Fruit fly (Drosophila melanogaster) Kc167 (cell line): ENCODE measurements around the gene Ir87a.

Source experiments
- Myc ChIP-seq: fragments of >200 bp; optimal IDR thresholded peaks from 2 replicates; lab custom pipeline; 2017; ENCODE audit warnings: missing external identifiers
- Sin3A ChIP-seq: fragments of >200 bp; optimal IDR thresholded peaks from 2 replicates; lab custom pipeline; 2018; ENCODE audit warnings: missing external identifiers
- h ChIP-seq: fragments of >200 bp; optimal IDR thresholded peaks from 3 replicates; lab custom pipeline; 2018; ENCODE audit warnings: missing external identifiers
- insv ChIP-seq: fragments of >200 bp; optimal IDR thresholded peaks from 3 replicates; lab custom pipeline; 2018; ENCODE audit warnings: missing external identifiers
- psq ChIP-seq: fragments of >200 bp; optimal IDR thresholded peaks from 2 replicates; lab custom pipeline; 2017; ENCODE audit warnings: missing external identifiers
- ttk ChIP-seq: sonication (Bioruptor generic); optimal IDR thresholded peaks from 2 replicates; lab custom pipeline; 2017; ENCODE audit warnings: missing external identifiers

Ir87a gene

DNA sequence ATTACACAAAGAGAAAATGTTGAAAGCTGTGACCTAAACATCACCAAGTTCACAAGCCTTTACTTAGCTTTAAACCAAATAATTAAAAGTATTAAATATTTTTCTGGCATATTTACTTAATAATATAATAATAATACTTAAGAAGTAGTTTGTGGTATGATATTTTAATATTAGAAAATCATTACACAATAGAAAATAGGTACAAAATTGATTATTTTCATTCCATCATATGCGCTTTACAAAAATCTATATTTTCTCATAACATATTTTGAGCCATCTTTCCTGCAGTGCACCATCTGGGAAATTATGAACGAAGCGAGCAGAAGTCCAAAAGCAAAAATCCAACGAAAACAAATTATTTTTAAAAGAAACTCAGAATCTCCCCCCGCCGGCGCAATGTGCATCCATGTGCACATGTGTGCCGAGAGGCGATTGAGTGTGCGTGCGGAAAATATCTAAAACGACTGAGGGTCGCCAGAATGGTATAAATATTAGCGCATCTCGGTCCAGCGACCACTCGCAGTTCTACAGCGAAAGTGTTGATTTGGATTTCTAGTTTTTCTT, 5.5 kb downstream of the Ir87a start, which contains the start of gene Act87E:
TSS of gene Act87E (plus strand) at position 514 of the 564 bp plus-strand sequence.
- TF ChIP-seq h (lab: Kevin White, UChicago), result no peak
- no peak for TF ChIP-seq ttk (lab: Kevin White, UChicago)

DNA sequence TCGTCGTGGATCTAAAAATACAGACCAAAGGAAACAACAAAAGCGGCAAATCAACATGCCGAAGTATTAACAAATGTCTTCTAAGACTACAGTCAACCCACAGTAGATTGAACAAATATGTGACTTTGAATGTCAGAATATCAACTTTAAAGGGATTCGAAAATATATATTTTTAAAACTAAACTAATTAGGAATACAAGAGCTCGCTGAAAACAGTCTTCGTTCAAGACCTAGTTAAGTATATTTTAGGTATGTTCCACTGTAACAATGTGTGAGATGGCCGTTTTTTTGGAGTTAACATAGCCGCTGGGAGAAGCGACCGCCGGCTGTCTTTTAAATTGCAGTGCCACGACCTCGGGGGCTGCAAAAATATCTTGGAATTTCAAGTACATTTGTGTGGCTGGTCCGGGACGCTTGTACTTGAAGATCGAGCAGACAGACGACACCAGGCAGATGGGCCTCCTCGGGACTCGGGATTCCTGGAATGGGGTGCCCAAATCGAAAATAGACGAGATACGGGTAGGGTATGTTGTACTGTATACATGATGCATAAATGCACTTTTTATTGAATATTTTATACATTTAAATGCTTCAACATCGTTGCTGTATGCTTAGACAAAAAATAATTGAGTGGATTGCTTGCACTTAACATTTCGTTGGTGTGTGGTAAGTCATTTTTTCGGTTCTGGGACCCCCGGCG, 8.4 kb downstream of the Ir87a start:
- TF ChIP-seq insv (lab: Kevin White, UChicago) (no peak), ttk (lab: Kevin White, UChicago) (no peak), Sin3A (lab: Kevin White, UChicago) (no peak), psq (lab: Kevin White, UChicago) (no peak), Myc (lab: Kevin White, UChicago) (no peak), h (lab: Kevin White, UChicago) (no peak)

dm6 chr3R:13433623-13434022, 13.5 kb downstream of the Ir87a start:
- no peak for TF ChIP-seq ttk (lab: Kevin White, UChicago)
- TF ChIP-seq Myc (lab: Kevin White, UChicago), result no peak
- TF ChIP-seq psq (lab: Kevin White, UChicago), result no peak
- no peak for TF ChIP-seq h (lab: Kevin White, UChicago)
- TF ChIP-seq insv (lab: Kevin White, UChicago), result no peak
- no peak for TF ChIP-seq Sin3A (lab: Kevin White, UChicago)

DNA sequence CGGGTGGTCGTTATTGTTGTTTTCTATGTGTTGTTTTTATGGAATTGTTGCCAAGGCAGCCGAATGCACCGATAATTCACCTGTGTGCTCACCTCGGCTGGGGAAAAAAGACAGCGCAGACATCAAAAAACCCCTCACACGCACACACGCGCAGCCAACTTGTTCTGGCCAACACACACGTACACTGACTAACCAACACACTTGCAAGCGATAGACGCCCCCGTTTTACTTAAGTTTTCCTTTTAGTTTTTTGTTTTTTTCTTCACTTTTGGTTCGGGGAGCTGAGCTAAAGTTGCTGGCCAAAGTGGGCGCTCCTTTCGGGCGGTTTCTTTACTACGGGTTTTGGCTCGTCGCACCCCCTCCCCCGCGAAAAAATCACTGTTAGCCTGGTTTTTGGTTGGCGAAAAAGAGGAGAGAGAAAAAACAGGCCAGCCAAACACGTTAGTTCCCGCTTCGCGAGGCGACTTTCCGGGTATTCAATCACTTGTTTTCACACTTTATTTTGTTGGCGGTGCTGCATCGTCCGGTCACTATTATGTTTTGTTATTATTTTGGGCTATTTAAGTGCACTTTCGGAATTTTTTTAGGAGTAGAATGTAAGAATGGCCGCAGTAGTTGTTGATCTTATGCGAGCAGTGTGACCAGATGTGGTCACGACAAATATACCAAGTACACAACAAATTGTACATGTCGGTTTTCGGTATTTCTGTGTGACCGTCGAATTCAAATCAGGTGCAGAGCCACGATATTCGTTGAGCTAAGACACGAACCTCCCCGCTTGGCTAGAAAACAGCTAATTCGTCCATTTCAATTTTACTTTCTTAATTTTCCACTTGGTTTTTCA, 14.5 kb downstream of the Ir87a start, which contains the start of gene yrt:
TSS of gene yrt (minus strand) at position 660 of the 844 bp plus-strand sequence.
- no peak for TF ChIP-seq Myc (lab: Kevin White, UChicago)
- no peak for TF ChIP-seq psq (lab: Kevin White, UChicago)
- no peak for TF ChIP-seq Sin3A (lab: Kevin White, UChicago)
- TF ChIP-seq ttk (lab: Kevin White, UChicago), result no peak
- TF ChIP-seq h (lab: Kevin White, UChicago), result no peak
- TF ChIP-seq insv (lab: Kevin White, UChicago), result no peak

dm6 chr3R:13435836-13436235, 15.8 kb downstream of the Ir87a start:
- TF ChIP-seq ttk (lab: Kevin White, UChicago) (no peak), Myc (lab: Kevin White, UChicago) (no peak)

DNA sequence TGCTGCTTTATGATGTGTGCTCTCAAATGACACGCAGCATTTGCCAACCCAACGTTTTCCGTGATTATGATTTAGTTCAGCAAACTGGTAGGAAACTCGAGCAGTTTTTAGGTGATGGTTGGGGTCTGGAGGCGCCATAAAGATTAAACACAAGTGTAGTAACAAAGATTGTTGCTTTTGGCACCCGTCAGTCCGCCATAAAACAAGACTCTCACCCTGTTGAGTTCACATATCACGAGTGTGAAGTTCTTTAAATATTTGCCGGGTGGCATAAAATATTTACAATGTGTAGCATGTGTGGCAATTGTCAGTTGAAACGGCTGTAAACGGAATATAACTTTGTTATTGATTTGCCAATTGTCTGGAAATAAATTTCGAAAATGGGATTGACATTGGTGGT, 21.6 kb downstream of the Ir87a start:
- TF ChIP-seq psq (lab: Kevin White, UChicago) (no peak), h (lab: Kevin White, UChicago) (no peak), Sin3A (lab: Kevin White, UChicago) (no peak), Myc (lab: Kevin White, UChicago) (no peak), ttk (lab: Kevin White, UChicago) (no peak), insv (lab: Kevin White, UChicago) (no peak)

DNA sequence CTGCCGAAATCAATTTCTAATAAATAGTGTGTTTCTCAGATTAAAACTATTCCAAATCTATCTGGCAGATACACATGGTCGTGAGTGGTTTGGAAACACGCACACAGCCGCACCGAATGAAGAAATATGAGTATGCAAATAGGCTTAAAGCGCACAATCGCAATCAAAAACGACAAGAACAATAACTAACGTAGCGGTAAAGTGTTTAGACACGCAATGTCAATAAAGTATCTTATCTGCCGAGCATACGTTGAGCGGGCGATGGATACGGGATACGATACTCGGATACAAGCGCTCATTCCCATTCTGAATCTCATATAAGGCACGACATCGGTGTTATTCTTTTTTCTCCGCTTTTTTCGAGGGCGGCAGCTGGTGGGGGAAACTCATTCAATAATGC, 26.0 kb downstream of the Ir87a start:
- TF ChIP-seq Myc (lab: Kevin White, UChicago), result no peak
- no peak for TF ChIP-seq insv (lab: Kevin White, UChicago)

dm6 chr3R:13446489-13446888, 26.4 kb downstream of the Ir87a start:
- TF ChIP-seq h (lab: Kevin White, UChicago), result no peak
- no peak for TF ChIP-seq Sin3A (lab: Kevin White, UChicago)
- TF ChIP-seq Myc (lab: Kevin White, UChicago), result no peak
- no peak for TF ChIP-seq insv (lab: Kevin White, UChicago)
- no peak for TF ChIP-seq ttk (lab: Kevin White, UChicago)
- no peak for TF ChIP-seq psq (lab: Kevin White, UChicago)

DNA sequence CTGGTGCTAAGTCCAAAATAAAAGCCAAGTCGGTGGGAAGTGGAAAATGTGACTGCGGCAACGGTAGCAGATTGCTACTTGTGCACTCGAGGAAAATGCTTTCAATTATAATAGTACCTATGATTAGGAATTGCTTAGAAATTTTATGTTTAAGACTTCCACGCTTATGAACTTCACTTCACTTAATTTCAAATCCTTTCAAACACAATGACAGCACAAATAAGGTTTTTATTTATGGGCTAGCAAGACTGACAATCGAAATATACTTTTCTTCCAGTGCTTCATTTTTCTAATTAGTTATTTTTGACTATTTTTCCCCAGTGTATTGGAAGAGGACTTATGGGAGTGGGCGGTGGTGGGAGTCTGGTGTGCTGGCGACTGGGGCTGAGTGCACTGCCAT, 28.3 kb downstream of the Ir87a start:
- TF ChIP-seq ttk (lab: Kevin White, UChicago), result no peak
- TF ChIP-seq insv (lab: Kevin White, UChicago), result no peak
- TF ChIP-seq Sin3A (lab: Kevin White, UChicago), result no peak
- TF ChIP-seq psq (lab: Kevin White, UChicago), result no peak
- no peak for TF ChIP-seq h (lab: Kevin White, UChicago)
- TF ChIP-seq Myc (lab: Kevin White, UChicago), result no peak

- TF ChIP-seq insv (lab: Kevin White, UChicago) (no peak), Myc (lab: Kevin White, UChicago) (no peak), h (lab: Kevin White, UChicago) (no peak), Sin3A (lab: Kevin White, UChicago) (no peak), ttk (lab: Kevin White, UChicago) (no peak), psq (lab: Kevin White, UChicago) (no peak)
Observed at dm6 chr3R:13450338-13450737, 30.3 kb downstream of the Ir87a start, which contains the start of gene side-IV. TSS of gene side-IV (plus strand) at chr3R:13450590.

DNA sequence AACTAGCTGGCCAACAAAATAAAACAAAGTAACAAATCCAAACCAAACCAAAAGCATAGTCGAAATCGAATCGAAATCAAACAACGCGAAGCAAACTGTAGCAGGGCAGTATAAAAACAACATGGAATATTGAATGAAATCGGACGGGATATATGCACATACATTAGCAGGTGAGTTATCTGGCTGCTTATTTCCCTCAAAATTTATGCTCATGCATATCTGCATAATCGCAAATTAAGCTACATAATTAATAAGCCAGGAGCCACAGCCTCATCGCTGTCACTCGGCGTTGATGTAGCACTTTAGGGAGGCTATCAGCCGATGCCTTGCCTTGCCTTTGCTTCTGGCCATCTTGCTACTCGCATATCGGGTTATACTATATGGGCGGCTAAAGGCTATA, 32.2 kb downstream of the Ir87a start:
- TF ChIP-seq Sin3A (lab: Kevin White, UChicago), result no peak
- no peak for TF ChIP-seq Myc (lab: Kevin White, UChicago)
- no peak for TF ChIP-seq ttk (lab: Kevin White, UChicago)
- no peak for TF ChIP-seq insv (lab: Kevin White, UChicago)
- no peak for TF ChIP-seq psq (lab: Kevin White, UChicago)
